Worm (Caenorhabditis elegans) whole organism, L2 larva: ENCODE data around the gene ech-3.
A peak's percentile ranks its signal among the peaks of the same experiment; 100 is the strongest.

ENCODE experiments used
- C34F6.9 ChIP-seq: fragments of 150-350 bp; optimal IDR thresholded peaks from 2 replicates; lab custom pipeline; 2014; ENCODE audit warnings: missing biosample characterization, missing genetic modification characterization
- F13H6.1 ChIP-seq: sonication (generic microtip); optimal IDR thresholded peaks from 2 replicates; lab custom pipeline; 2016; ENCODE audit warnings: missing genetic modification characterization, missing compliant biosample characterization
- R02D3.7 ChIP-seq: fragments of 150-350 bp; optimal IDR thresholded peaks from 2 replicates; lab custom pipeline; 2014; ENCODE audit warnings: missing biosample characterization, missing genetic modification characterization
- Y55F3AM.14 ChIP-seq: fragments of 200-800 bp; sonication (Bioruptor generic); optimal IDR thresholded peaks from 2 replicates; lab custom pipeline; 2018; ENCODE audit warnings: mild to moderate bottlenecking, missing genetic modification characterization, missing compliant biosample characterization
- ZK546.5 ChIP-seq: sonication (generic microtip); optimal IDR thresholded peaks from 2 replicates; lab custom pipeline; 2017; ENCODE audit warnings: missing biosample characterization, missing genetic modification characterization
- alr-1 ChIP-seq: fragments of 150-350 bp; optimal IDR thresholded peaks from 2 replicates; lab custom pipeline; 2014; ENCODE audit warnings: missing biosample characterization, missing genetic modification characterization
- aly-2 ChIP-seq: fragments of 150-350 bp; optimal IDR thresholded peaks from 2 replicates; lab custom pipeline; 2014; ENCODE audit warnings: missing biosample characterization, missing genetic modification characterization
- ama-1 ChIP-seq: fragments of 150-350 bp; optimal IDR thresholded peaks from 2 replicates; lab custom pipeline; 2018; ENCODE audit warnings: inconsistent platforms
- blmp-1 ChIP-seq: sonication (generic microtip); optimal IDR thresholded peaks from 2 replicates; lab custom pipeline; 2017; ENCODE audit warnings: missing genetic modification characterization, mild to moderate bottlenecking, missing compliant biosample characterization, antibody characterized with exemption, moderate library complexity; ENCODE audit not compliant: insufficient read depth
- ceh-82 ChIP-seq: fragments of 150-350 bp; optimal IDR thresholded peaks from 2 replicates; lab custom pipeline; 2014; ENCODE audit warnings: missing biosample characterization, missing genetic modification characterization
- crh-2 ChIP-seq: sonication (generic microtip); optimal IDR thresholded peaks from 2 replicates; lab custom pipeline; 2017; ENCODE audit warnings: missing biosample characterization, missing genetic modification characterization
- dmd-4 ChIP-seq: sonication (generic microtip); optimal IDR thresholded peaks from 2 replicates; lab custom pipeline; 2017; ENCODE audit warnings: missing biosample characterization, missing genetic modification characterization
- elt-3 ChIP-seq: sonication (generic microtip); optimal IDR thresholded peaks from 2 replicates; lab custom pipeline; 2017; ENCODE audit warnings: missing biosample characterization, missing genetic modification characterization
- fos-1 ChIP-seq: fragments of 150-350 bp; optimal IDR thresholded peaks from 2 replicates; lab custom pipeline; 2014; ENCODE audit warnings: missing biosample characterization, missing genetic modification characterization
- lin-11 ChIP-seq: fragments of 150-350 bp; sonication (generic microtip); optimal IDR thresholded peaks from 2 replicates; lab custom pipeline; 2014; ENCODE audit warnings: missing biosample characterization, missing genetic modification characterization, inconsistent platforms, mixed read lengths
- lin-13 ChIP-seq: fragments of 150-350 bp; optimal IDR thresholded peaks from 2 replicates; lab custom pipeline; 2014; ENCODE audit warnings: missing biosample characterization, missing genetic modification reagents, missing genetic modification characterization
- lin-39 ChIP-seq: fragments of 150-350 bp; optimal IDR thresholded peaks from 2 replicates; lab custom pipeline; 2014; ENCODE audit warnings: missing biosample characterization, missing genetic modification reagents, missing genetic modification characterization
- lsy-2 ChIP-seq, 2 experiments: fragments of 150-350 bp in 1 of 2; sonication (generic microtip) in 1 of 2; optimal IDR thresholded peaks; 2 replicates each; lab custom pipeline; 2014 to 2017; ENCODE audit warnings: missing biosample characterization in 2 of 2, missing genetic modification characterization in 2 of 2
- mab-5 ChIP-seq: fragments of 150-350 bp; optimal IDR thresholded peaks from 2 replicates; lab custom pipeline; 2014; ENCODE audit warnings: missing biosample characterization, missing genetic modification characterization
- mbf-1 ChIP-seq: sonication (generic microtip); optimal IDR thresholded peaks from 2 replicates; lab custom pipeline; 2017; ENCODE audit warnings: missing biosample characterization, missing genetic modification characterization
- mdl-1 ChIP-seq, 2 experiments: fragments of 150-350 bp in 1 of 2; sonication (generic microtip) in 1 of 2; optimal IDR thresholded peaks; 2 replicates each; lab custom pipeline; 2017; ENCODE audit warnings: missing biosample characterization in 2 of 2, missing genetic modification characterization in 2 of 2
- nhr-10 ChIP-seq: sonication (generic microtip); optimal IDR thresholded peaks from 2 replicates; lab custom pipeline; 2017; ENCODE audit warnings: missing biosample characterization, missing genetic modification characterization
- nhr-11 ChIP-seq: fragments of 150-350 bp; optimal IDR thresholded peaks from 2 replicates; lab custom pipeline; 2014; ENCODE audit warnings: missing biosample characterization, missing genetic modification characterization
- nhr-12 ChIP-seq: fragments of 150-350 bp; optimal IDR thresholded peaks from 2 replicates; lab custom pipeline; 2014; ENCODE audit warnings: missing biosample characterization, missing genetic modification characterization
- nhr-129 ChIP-seq: fragments of 150-350 bp; optimal IDR thresholded peaks from 2 replicates; lab custom pipeline; 2014; ENCODE audit warnings: missing biosample characterization, missing genetic modification characterization
- nhr-21 ChIP-seq: fragments of 150-350 bp; optimal IDR thresholded peaks from 2 replicates; lab custom pipeline; 2014; ENCODE audit warnings: missing biosample characterization, missing genetic modification characterization
- nhr-237 ChIP-seq: fragments of 150-350 bp; optimal IDR thresholded peaks from 2 replicates; lab custom pipeline; 2014; ENCODE audit warnings: missing biosample characterization, missing genetic modification characterization
- nhr-25 ChIP-seq: fragments of 150-350 bp; sonication (generic microtip); optimal IDR thresholded peaks from 3 replicates; lab custom pipeline; 2014; ENCODE audit warnings: missing biosample characterization, missing genetic modification characterization
- nhr-6 ChIP-seq: fragments of 150-350 bp; optimal IDR thresholded peaks from 2 replicates; lab custom pipeline; 2014; ENCODE audit warnings: missing biosample characterization, missing genetic modification characterization
- peb-1 ChIP-seq: fragments of 150-350 bp; optimal IDR thresholded peaks from 2 replicates; lab custom pipeline; 2014; ENCODE audit warnings: missing biosample characterization, missing genetic modification characterization
- sma-9 ChIP-seq, 2 experiments: fragments of 150-350 bp in 1 of 2; sonication (generic microtip) in 1 of 2; optimal IDR thresholded peaks; 2 replicates each; lab custom pipeline; 2014 to 2016; ENCODE audit warnings: missing genetic modification characterization in 2 of 2, mild to moderate bottlenecking in 1 of 2, missing biosample characterization in 1 of 2, missing compliant biosample characterization in 1 of 2, missing genetic modification reagents in 1 of 2, moderate library complexity in 1 of 2
- snpc-4 ChIP-seq: fragments of 150-350 bp; optimal IDR thresholded peaks from 2 replicates; lab custom pipeline; 2014; ENCODE audit warnings: missing biosample characterization, missing genetic modification characterization
- unc-39 ChIP-seq: fragments of 150-350 bp; optimal IDR thresholded peaks from 2 replicates; lab custom pipeline; 2014; ENCODE audit warnings: missing biosample characterization, missing genetic modification characterization
- zag-1 ChIP-seq: fragments of 150-350 bp; optimal IDR thresholded peaks from 2 replicates; lab custom pipeline; 2014; ENCODE audit warnings: missing biosample characterization, missing genetic modification characterization
- ztf-11 ChIP-seq: sonication (generic microtip); optimal IDR thresholded peaks from 2 replicates; lab custom pipeline; 2017; ENCODE audit warnings: missing biosample characterization, missing genetic modification characterization
- ztf-4 ChIP-seq: fragments of 150-350 bp; optimal IDR thresholded peaks from 2 replicates; lab custom pipeline; 2014; ENCODE audit warnings: missing biosample characterization, missing genetic modification characterization

ech-3 gene

DNA sequence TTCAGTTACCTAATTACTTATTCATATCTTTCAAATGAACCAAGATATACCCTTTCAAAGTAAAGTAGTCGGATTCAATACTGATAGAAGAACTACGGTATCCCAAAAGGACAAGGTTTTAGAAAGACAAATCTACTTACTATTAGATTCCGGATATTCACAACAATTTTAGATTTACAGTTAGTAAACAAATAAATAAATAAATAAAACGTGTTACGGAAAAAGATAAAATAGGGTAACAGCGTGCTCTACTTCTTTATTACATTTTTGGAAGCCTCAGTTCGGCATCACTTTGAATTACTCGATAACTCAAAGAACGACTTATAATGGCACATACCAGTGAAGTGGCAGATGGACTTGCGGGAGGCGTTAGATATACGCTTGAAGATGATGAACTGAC is 17.0 kb upstream of the ech-3 start, which contains the start of gene Y97E10AR.8:
Gene Y97E10AR.8, plus strand, starts transcription at position 301 of the 400 bp plus-strand sequence.
- no peak for TF ChIP-seq mab-5 (tag; lab: Kevin White, UChicago)
- no peak for TF ChIP-seq Y55F3AM.14 (GFP tag; lab: Kevin White, UChicago)
- no peak for TF ChIP-seq fos-1
- TF ChIP-seq nhr-237 (tag; lab: Kevin White, UChicago) = no peak
- no peak for TF ChIP-seq nhr-21 (tag; lab: Kevin White, UChicago)
- TF ChIP-seq snpc-4 (tag; lab: Kevin White, UChicago) = no peak
- no peak for TF ChIP-seq F13H6.1 (tag; lab: Kevin White, UChicago)
- TF ChIP-seq aly-2 = no peak
- TF ChIP-seq ZK546.5 (tag; lab: Kevin White, UChicago) = no peak
- TF ChIP-seq nhr-6 (tag; lab: Kevin White, UChicago) = no peak
- TF ChIP-seq blmp-1 = no peak

DNA sequence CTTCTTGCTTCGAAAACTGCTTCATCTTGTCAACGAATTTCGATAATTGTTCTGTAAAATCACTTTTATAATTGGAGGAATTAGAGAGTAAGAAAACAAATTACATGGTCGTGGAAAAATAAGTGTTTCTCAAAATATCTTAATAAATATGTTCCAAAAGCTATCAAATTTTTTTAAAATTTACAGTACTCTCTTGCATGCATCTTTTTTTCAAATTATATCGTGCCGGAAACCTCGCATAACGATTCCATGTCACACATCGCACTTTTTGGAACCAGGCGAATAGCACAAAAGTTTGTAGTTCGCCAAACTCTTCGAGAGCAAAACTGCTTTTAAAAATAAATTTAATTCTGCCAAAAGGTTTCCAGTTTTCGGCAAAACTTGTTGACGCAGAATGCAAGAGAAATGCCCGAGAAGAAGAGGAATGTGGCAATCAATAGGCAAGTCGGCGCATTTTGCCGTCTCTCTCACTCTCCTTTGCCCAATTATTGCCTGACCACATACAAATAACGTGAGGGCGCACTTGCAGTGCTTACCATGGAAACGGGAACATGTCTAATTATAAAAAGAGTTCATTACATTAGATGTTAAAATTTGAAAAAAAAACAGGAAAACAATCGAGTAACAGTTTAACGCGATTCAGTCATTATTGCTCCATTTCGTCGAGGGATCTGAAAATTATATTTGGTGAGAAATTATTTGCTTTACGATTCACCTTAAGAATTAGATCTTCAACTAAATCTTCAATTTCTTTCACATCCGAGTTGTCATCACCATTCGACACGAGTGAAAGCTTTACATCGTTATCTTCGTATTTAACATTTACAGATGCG is 14.3 kb upstream of the ech-3 start, which contains the start of gene Y97E10AR.3:
Gene Y97E10AR.3, minus strand, starts transcription at position 51 of the 833 bp plus-strand sequence.
- TF ChIP-seq ztf-4 (tag; lab: Kevin White, UChicago) (no peak), peb-1 (tag; lab: Kevin White, UChicago) (no peak), zag-1 (tag; lab: Kevin White, UChicago) (no peak), lin-11 (tag; lab: Kevin White, UChicago) (no peak), R02D3.7 (no peak), unc-39 (no peak), nhr-11 (no peak), C34F6.9 (tag; lab: Kevin White, UChicago) (peak; percentile 53), fos-1 (no peak)
- TF ChIP-seq, all 48 proteins: peak for 1

DNA sequence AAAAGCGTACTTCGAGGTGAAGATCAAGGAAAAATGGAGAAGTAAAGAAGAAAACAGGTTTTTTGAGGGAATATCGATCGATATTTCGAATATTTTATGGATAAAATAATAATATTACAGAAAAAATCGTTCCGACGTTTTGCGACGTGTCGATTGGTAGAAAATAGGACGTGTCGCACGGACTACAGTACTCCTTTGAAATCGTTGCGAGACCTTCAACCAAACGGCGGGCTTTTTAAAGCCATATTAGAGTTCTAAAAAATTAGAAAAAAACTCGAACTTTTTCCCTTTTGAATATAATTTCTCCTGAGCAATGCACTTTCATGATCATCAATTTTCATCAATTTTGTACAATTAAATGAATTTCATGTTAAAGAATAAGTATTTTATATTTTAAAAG is 11.9 kb upstream of the ech-3 start, which contains the start of gene Y97E10AR.4:
Gene Y97E10AR.4, minus strand, starts transcription at position 131 of the 400 bp plus-strand sequence.
- TF ChIP-seq lsy-2 (tag; optimal IDR thresholded peaks at IDR 0.05; lab: Kevin White, UChicago) (no peak), C34F6.9 (tag; lab: Kevin White, UChicago) (no peak), mab-5 (tag; lab: Kevin White, UChicago) (no peak), ztf-4 (tag; lab: Kevin White, UChicago) (no peak), alr-1 (tag; lab: Kevin White, UChicago) (no peak), ztf-11 (no peak), crh-2 (tag; lab: Kevin White, UChicago) (no peak), F13H6.1 (tag; lab: Kevin White, UChicago) (no peak), ceh-82 (tag; lab: Kevin White, UChicago) (no peak), aly-2 (no peak), nhr-129 (no peak), mbf-1 (no peak)

DNA sequence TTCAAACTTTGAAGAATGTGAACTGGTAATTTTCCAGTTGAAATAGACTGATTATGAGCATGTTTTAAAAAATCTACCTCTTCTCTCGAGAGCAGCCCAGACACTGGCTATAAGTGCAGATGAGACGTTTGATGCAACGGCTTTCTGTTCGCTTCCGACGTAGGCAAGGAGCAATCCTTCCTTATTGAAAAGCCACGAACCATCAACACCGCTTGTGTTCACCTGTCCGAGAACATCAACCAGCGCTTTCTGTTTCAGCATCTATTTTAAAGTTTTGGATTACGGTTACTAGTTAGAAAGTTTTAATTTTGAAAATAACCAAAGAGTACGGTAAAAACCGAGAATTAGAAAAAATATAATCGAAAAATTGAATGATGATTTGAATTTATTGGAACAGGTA is 11.2 kb upstream of the ech-3 start, which contains the start of gene lmtr-2:
Gene lmtr-2, minus strand, starts transcription at position 261 of the 400 bp plus-strand sequence.
- TF ChIP-seq ztf-4 (tag; lab: Kevin White, UChicago) (no peak), lin-13 (GFP tag; lab: Kevin White, UChicago) (no peak), crh-2 (tag; lab: Kevin White, UChicago) (no peak)

DNA sequence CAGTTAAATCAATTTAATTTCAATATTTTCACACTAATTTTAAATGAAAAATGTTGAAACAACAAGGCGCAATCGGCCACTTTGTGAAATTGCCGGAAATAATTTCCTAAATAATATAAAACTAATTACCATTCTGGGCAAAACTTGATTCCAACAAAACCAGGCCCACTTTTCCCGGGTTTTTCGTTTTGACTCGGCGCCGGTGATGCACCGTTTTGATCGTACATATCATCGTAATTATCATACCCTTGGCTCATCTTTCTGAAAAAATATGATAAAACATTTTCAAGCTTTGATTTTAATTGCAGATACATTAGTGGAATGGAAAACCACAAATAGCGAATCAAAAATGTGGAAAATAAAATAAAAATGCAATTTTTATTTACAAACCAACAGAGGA is 10.0 kb upstream of the ech-3 start, which contains the start of gene rpb-9:
Gene rpb-9, minus strand, starts transcription at position 314 of the 400 bp plus-strand sequence.
- TF ChIP-seq R02D3.7 (no peak), lin-39 (tag; lab: Kevin White, UChicago) (no peak), nhr-25 (no peak), F13H6.1 (tag; lab: Kevin White, UChicago) (no peak), crh-2 (tag; lab: Kevin White, UChicago) (no peak), lin-13 (GFP tag; lab: Kevin White, UChicago) (no peak), peb-1 (tag; lab: Kevin White, UChicago) (no peak), dmd-4 (tag; lab: Kevin White, UChicago) (no peak), nhr-10 (tag; lab: Kevin White, UChicago) (no peak), mbf-1 (no peak), mdl-1 (tag; optimal IDR thresholded peaks at IDR 0.05; lab: Kevin White, UChicago) (no peak), aly-2 (no peak), ama-1 (lab: Kevin White, UChicago) (no peak), sma-9 (GFP tag; optimal IDR thresholded peaks at IDR 0.05; lab: Kevin White, UChicago) (no peak), sma-9 (tag; optimal IDR thresholded peaks at IDR 0.05; lab: Kevin White, UChicago) (no peak), ceh-82 (tag; lab: Kevin White, UChicago) (no peak), elt-3 (tag; lab: Kevin White, UChicago) (no peak), lsy-2 (tag; optimal IDR thresholded peaks at IDR 0.05; lab: Kevin White, UChicago) (no peak), nhr-12 (tag; lab: Kevin White, UChicago) (no peak), nhr-21 (tag; lab: Kevin White, UChicago) (no peak), lin-11 (tag; lab: Kevin White, UChicago) (no peak)
